Worm (Caenorhabditis elegans): ENCODE data around the gene fbxa-81.
A peak's percentile ranks its signal among the peaks of the same experiment; 100 is the strongest.

The fbxa-81 gene

DNA sequence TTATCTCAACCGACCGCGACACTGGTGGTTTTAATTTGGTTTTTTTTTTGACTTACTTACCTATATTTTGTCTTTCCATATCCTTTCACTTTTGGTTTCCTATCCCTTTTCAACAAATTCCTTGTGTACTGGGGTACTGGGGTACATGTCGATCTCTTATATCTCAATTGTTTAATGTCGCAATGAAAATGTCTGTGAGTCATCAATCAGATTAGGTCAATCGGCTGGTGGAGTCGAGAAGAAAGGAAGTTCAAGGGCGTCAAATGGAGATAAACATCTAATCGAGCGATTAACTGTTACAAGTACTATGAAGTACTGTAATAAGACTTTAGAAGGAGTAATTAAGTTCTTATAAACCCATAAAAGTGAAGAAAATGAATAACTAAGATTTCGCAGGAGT, 34.0 kb upstream of the fbxa-81 start:
- TF ChIP-seq R02D3.7 (tag; optimal IDR thresholded peaks at IDR 0.05), result no peak
- no peak for TF ChIP-seq pha-4 (tag; optimal IDR thresholded peaks at IDR 0.05)
- no peak for TF ChIP-seq tbx-2 (tag; optimal IDR thresholded peaks at IDR 0.05)
- TF ChIP-seq fkh-2 (tag; optimal IDR thresholded peaks at IDR 0.05), result no peak
- TF ChIP-seq nhr-43 (tag; optimal IDR thresholded peaks at IDR 0.05; ENCODE audit: poor library complexity, severe bottlenecking), result peak; percentile 37
- no peak for TF ChIP-seq nhr-28 (tag; optimal IDR thresholded peaks at IDR 0.05)
- TF ChIP-seq nhr-25 (tag; optimal IDR thresholded peaks at IDR 0.05), result peak; percentile 92
- TF ChIP-seq lin-39 (tag; optimal IDR thresholded peaks at IDR 0.05), result no peak
- no peak for TF ChIP-seq nhr-12 (tag; optimal IDR thresholded peaks at IDR 0.05)
- TF ChIP-seq unc-62 (GFP tag; optimal IDR thresholded peaks at IDR 0.05), result peak; percentile 6
- TF ChIP-seq elt-2 (tag; optimal IDR thresholded peaks at IDR 0.05), result no peak
- no peak for TF ChIP-seq ceh-9 (tag; optimal IDR thresholded peaks at IDR 0.05)
- TF ChIP-seq sea-2 (GFP tag; optimal IDR thresholded peaks at IDR 0.05), result no peak
- no peak for TF ChIP-seq elt-3 (tag; optimal IDR thresholded peaks at IDR 0.05)
- no peak for TF ChIP-seq aly-2 (tag; optimal IDR thresholded peaks at IDR 0.05)
- no peak for TF ChIP-seq ceh-16 (tag; optimal IDR thresholded peaks at IDR 0.05)
- no peak for TF ChIP-seq nhr-76 (tag; optimal IDR thresholded peaks at IDR 0.05)
- no peak for TF ChIP-seq ztf-11 (tag; optimal IDR thresholded peaks at IDR 0.05)
- TF ChIP-seq nhr-67 (tag; optimal IDR thresholded peaks at IDR 0.05), result no peak
- TF ChIP-seq fos-1 (tag; optimal IDR thresholded peaks at IDR 0.05), result no peak
- no peak for TF ChIP-seq mdl-1 (tag; optimal IDR thresholded peaks at IDR 0.05)
- peak; percentile 96 for TF ChIP-seq elt-1 (tag; optimal IDR thresholded peaks at IDR 0.05)
- no peak for TF ChIP-seq unc-39 (tag; optimal IDR thresholded peaks at IDR 0.05)
- TF ChIP-seq nhr-23 (tag; optimal IDR thresholded peaks at IDR 0.05), result peak; percentile 99
- no peak for TF ChIP-seq mml-1 (tag; optimal IDR thresholded peaks at IDR 0.05)
- peak; percentile 19 for TF ChIP-seq ceh-28 (tag; optimal IDR thresholded peaks at IDR 0.05)

ce11 chrX:14572419-14572818, 30.5 kb upstream of the fbxa-81 start, which contains the start of gene lron-1:
Gene lron-1 (plus strand): TSS chrX:14572719.
- TF ChIP-seq lsy-12 (tag; optimal IDR thresholded peaks at IDR 0.05) (no peak), pha-4 (tag; optimal IDR thresholded peaks at IDR 0.05) (peak; percentile 39)

DNA sequence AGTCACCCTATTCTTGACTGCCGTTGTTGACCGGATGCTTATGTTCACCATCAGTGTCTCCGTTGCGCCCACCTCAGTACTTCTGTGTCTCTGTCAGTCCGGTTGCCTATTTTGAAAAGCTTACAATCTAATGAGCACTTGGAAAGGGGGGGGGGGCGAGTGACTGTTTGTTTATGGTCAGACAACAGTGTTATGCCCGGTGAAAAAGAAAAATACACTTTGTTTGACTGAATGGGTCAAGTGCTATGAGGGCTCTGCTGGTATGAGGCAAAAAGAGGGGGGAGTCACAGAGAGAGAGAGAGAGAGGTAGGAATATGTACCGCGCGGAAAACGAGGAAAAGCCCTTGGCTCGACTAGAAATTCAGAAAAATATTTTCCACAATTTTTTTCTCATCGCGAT, 29.4 kb upstream of the fbxa-81 start:
- peak; percentile 15 for TF ChIP-seq pha-4 (tag; optimal IDR thresholded peaks at IDR 0.05)
- TF ChIP-seq nhr-28 (tag; optimal IDR thresholded peaks at IDR 0.05), result no peak

DNA sequence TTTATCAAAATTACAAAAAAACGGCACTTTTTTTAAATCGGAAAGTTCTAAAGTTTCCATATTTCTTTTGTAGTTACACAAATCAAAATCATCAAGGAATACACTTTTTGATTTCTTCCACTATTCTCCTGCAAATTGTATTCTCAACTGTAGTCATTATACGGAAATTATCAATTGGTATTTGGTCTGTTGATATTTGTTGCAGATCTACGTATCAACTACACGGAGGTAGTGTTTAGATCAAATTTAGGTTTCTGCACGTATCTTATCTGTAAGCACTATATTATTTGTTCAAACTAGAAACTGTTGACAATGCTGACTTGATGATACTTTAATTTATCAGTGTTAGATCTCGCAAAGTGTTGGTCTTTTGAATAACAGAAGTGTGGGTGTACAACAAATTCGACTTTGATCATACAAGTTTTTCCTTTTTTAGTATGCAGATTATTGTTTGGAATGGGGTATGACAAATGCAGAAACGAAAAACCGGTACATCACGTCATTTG, 26.4 kb upstream of the fbxa-81 start:
- TF ChIP-seq lsy-12 (tag; optimal IDR thresholded peaks at IDR 0.05), result no peak
- TF ChIP-seq pqm-1 (tag; optimal IDR thresholded peaks at IDR 0.05), result peak; percentile 65
- peak; percentile 13 for TF ChIP-seq nhr-25 (tag; optimal IDR thresholded peaks at IDR 0.05)
- peak; percentile 9 for TF ChIP-seq elt-2 (tag; optimal IDR thresholded peaks at IDR 0.05)

- no peak for TF ChIP-seq pqm-1 (tag; optimal IDR thresholded peaks at IDR 0.05)
- TF ChIP-seq R02D3.7 (tag; optimal IDR thresholded peaks at IDR 0.05), result no peak
- peak; percentile 6 for TF ChIP-seq nhr-23 (tag; optimal IDR thresholded peaks at IDR 0.05)
- TF ChIP-seq egl-5 (tag; optimal IDR thresholded peaks at IDR 0.05), result peak; percentile 16
- TF ChIP-seq elt-3 (tag; optimal IDR thresholded peaks at IDR 0.05), result no peak
- TF ChIP-seq unc-62 (GFP tag; optimal IDR thresholded peaks at IDR 0.05), result no peak
Observed at ce11 chrX:14566047-14566446, 24.2 kb upstream of the fbxa-81 start.

DNA sequence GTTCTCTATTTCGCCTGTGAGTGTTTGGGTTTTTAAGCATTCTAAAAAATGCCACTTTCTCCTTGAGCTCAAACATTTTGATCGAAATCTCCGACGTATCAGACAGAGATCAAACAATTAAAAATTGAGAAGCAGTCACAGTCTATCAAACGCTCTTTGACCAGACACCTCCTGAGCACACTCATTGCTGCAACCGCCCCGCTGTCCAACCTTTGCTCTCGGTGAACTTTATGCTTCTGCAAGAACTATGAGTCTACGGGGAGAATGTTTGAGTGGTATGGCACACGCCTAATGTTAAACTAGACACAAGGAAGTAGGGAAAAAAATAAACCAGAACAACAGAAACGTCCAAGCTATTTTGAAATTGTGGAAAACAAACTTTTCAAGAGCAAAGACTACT, 23.4 kb upstream of the fbxa-81 start:
- peak; percentile 9 for TF ChIP-seq lin-39 (tag; optimal IDR thresholded peaks at IDR 0.05)
- no peak for TF ChIP-seq aly-2 (tag; optimal IDR thresholded peaks at IDR 0.05)

- TF ChIP-seq ama-1 (optimal IDR thresholded peaks at IDR 0.05) (no peak), pha-4 (tag; optimal IDR thresholded peaks at IDR 0.05) (peak; percentile 8), lin-39 (tag; optimal IDR thresholded peaks at IDR 0.05) (no peak), nhr-25 (tag; optimal IDR thresholded peaks at IDR 0.05) (peak; percentile 1), R02D3.7 (tag; optimal IDR thresholded peaks at IDR 0.05) (no peak)
Observed at ce11 chrX:14563818-14564217, 21.9 kb upstream of the fbxa-81 start.

All from whole organism, L3 larva.